Worm (Caenorhabditis elegans): Measurements from ENCODE around the gene nstp-10.

Gene nstp-10

ce11 chrV:9509597-9509996 is 40.0 kb downstream of the nstp-10 start:
- TF ChIP-seq ztf-4 (tag; optimal IDR thresholded peaks at IDR 0.05) (no peak), tbx-2 (tag; optimal IDR thresholded peaks at IDR 0.05) (no peak), nhr-11 (tag; optimal IDR thresholded peaks at IDR 0.05) (no peak), skn-1 (tag; optimal IDR thresholded peaks at IDR 0.05) (no peak), ceh-16 (tag; optimal IDR thresholded peaks at IDR 0.05) (no peak), nhr-77 (tag; optimal IDR thresholded peaks at IDR 0.05) (no peak), mml-1 (tag; optimal IDR thresholded peaks at IDR 0.05) (no peak), nhr-25 (tag; optimal IDR thresholded peaks at IDR 0.05) (no peak), unc-39 (tag; optimal IDR thresholded peaks at IDR 0.05) (no peak), nhr-23 (tag; optimal IDR thresholded peaks at IDR 0.05) (no peak), daf-12 (tag; optimal IDR thresholded peaks at IDR 0.05) (no peak)

ce11 chrV:9507742-9508141 is 41.9 kb downstream of the nstp-10 start, which contains the start of gene acs-14:
Gene acs-14 (plus strand): TSS chrV:9508132.
- peak; percentile 67 for TF ChIP-seq elt-2 (tag; optimal IDR thresholded peaks at IDR 0.05)
- no peak for TF ChIP-seq ZK546.5 (tag; optimal IDR thresholded peaks at IDR 0.05)
- TF ChIP-seq pha-4 (tag; optimal IDR thresholded peaks at IDR 0.05): peak; percentile 1
- TF ChIP-seq nhr-77 (tag; optimal IDR thresholded peaks at IDR 0.05): no peak

ce11 chrV:9506931-9507330 is 42.7 kb downstream of the nstp-10 start:
- TF ChIP-seq pqm-1 (tag; optimal IDR thresholded peaks at IDR 0.05) (peak; percentile 80), R02D3.7 (tag; optimal IDR thresholded peaks at IDR 0.05) (no peak), elt-2 (tag; optimal IDR thresholded peaks at IDR 0.05) (peak; percentile 82), sea-2 (GFP tag; optimal IDR thresholded peaks at IDR 0.05) (no peak)

DNA sequence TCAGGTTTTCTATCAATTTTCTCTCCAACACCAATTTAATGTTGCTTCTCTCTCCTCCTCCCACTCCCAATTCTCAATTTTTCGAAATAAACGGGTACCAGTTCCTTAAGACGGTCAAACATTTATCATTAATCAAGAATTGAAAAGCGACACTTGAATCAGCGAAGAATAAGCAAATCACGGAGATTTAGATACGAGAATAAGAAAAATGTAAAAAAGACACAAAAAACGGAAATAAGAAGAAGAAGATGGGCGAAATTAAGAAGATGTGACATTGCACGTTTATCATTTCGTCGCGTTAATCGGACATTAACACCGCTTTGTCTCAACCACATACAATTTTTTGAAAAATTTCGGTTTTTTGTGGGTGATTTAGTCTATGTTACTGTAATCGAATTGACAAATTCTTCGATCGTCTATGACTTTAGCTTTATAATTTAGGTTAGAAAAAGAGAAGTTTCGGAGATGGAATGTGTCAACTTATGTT is 45.1 kb downstream of the nstp-10 start, which contains the start of gene haao-1:
Gene haao-1, plus strand, starts transcription at position 437 of the 487 bp plus-strand sequence.
- no peak for TF ChIP-seq ceh-28 (tag; optimal IDR thresholded peaks at IDR 0.05)
- TF ChIP-seq nhr-23 (tag; optimal IDR thresholded peaks at IDR 0.05): peak; percentile 41
- no peak for TF ChIP-seq egl-27 (tag; optimal IDR thresholded peaks at IDR 0.05)
- TF ChIP-seq fos-1 (tag; optimal IDR thresholded peaks at IDR 0.05): no peak
- TF ChIP-seq nhr-25 (tag; optimal IDR thresholded peaks at IDR 0.05): peak; percentile 49
- TF ChIP-seq lin-15B (tag; optimal IDR thresholded peaks at IDR 0.05): no peak
- TF ChIP-seq nfya-1 (tag; optimal IDR thresholded peaks at IDR 0.05; ENCODE audit: insufficient read depth): no peak
- TF ChIP-seq egl-5 (tag; optimal IDR thresholded peaks at IDR 0.05): no peak
- TF ChIP-seq pqm-1 (tag; optimal IDR thresholded peaks at IDR 0.05): no peak
- TF ChIP-seq nhr-76 (tag; optimal IDR thresholded peaks at IDR 0.05): no peak
- no peak for TF ChIP-seq hmg-11 (tag; optimal IDR thresholded peaks at IDR 0.05)
- no peak for TF ChIP-seq jun-1 (tag; optimal IDR thresholded peaks at IDR 0.05)
- TF ChIP-seq nhr-237 (tag; optimal IDR thresholded peaks at IDR 0.05): no peak
- no peak for TF ChIP-seq ztf-4 (tag; optimal IDR thresholded peaks at IDR 0.05)

DNA sequence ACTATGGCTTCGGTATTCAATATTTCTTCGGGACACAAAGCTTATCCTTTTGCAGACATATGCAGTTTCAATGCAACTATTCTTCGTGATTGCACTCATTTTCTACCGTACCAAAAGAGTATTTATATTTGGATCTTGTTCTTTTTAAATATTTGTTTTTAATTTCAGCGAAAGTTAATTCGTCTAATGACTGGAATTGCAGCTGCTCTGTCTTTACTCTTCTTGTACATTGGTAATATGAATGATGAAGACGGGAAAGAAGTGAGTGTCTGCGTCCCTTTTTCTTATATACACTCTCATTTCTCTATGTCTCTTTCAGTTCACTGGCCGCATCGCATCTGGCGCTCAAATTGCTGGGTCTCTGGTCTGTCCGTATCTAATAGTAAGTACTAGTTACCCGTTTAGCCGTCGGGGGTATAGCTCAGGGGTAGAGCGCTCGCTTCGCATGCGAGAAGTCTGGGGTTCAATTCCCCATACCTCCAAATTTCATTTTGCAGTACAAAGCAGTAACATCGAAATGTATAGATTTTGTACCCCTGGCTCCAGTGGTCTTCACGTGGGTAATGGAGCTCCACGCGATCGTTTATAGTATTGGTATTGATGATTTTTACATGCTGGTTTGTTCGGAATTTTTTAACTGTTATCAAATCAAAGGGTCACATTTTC is 46.4 kb downstream of the nstp-10 start:
- TF ChIP-seq lin-15B (tag; optimal IDR thresholded peaks at IDR 0.05) (peak; percentile 38), ceh-16 (tag; optimal IDR thresholded peaks at IDR 0.05) (no peak), fkh-10 (GFP tag; optimal IDR thresholded peaks at IDR 0.05) (no peak), ZK546.5 (tag; optimal IDR thresholded peaks at IDR 0.05) (no peak), elt-1 (tag; optimal IDR thresholded peaks at IDR 0.05) (peak; percentile 33), snpc-4 (tag; optimal IDR thresholded peaks at IDR 0.05) (peak; percentile 95), nhr-76 (tag; optimal IDR thresholded peaks at IDR 0.05) (no peak), skn-1 (tag; optimal IDR thresholded peaks at IDR 0.05) (no peak), mdl-1 (tag; optimal IDR thresholded peaks at IDR 0.05) (no peak), ceh-82 (tag; optimal IDR thresholded peaks at IDR 0.05) (peak; percentile 8), nhr-43 (tag; optimal IDR thresholded peaks at IDR 0.05; ENCODE audit: poor library complexity, severe bottlenecking) (peak; percentile 77), R02D3.7 (tag; optimal IDR thresholded peaks at IDR 0.05) (no peak), mml-1 (tag; optimal IDR thresholded peaks at IDR 0.05) (no peak), aly-2 (tag; optimal IDR thresholded peaks at IDR 0.05) (no peak), ceh-9 (tag; optimal IDR thresholded peaks at IDR 0.05) (no peak), lin-39 (tag; optimal IDR thresholded peaks at IDR 0.05) (peak; percentile 82), daf-12 (tag; optimal IDR thresholded peaks at IDR 0.05) (no peak), ztf-4 (tag; optimal IDR thresholded peaks at IDR 0.05) (no peak), egl-27 (tag; optimal IDR thresholded peaks at IDR 0.05) (no peak), tbx-2 (tag; optimal IDR thresholded peaks at IDR 0.05) (peak; percentile 48), ama-1 (optimal IDR thresholded peaks at IDR 0.05) (peak; percentile 51), zag-1 (tag; optimal IDR thresholded peaks at IDR 0.05) (no peak), lsy-12 (tag; optimal IDR thresholded peaks at IDR 0.05) (peak; percentile 42), nhr-28 (tag; optimal IDR thresholded peaks at IDR 0.05) (no peak), nhr-12 (tag; optimal IDR thresholded peaks at IDR 0.05) (no peak), fkh-2 (tag; optimal IDR thresholded peaks at IDR 0.05) (no peak), jun-1 (tag; optimal IDR thresholded peaks at IDR 0.05) (peak; percentile 17), egl-5 (tag; optimal IDR thresholded peaks at IDR 0.05) (peak; percentile 26), nhr-77 (tag; optimal IDR thresholded peaks at IDR 0.05) (no peak), pha-4 (tag; optimal IDR thresholded peaks at IDR 0.05) (no peak), ceh-28 (tag; optimal IDR thresholded peaks at IDR 0.05) (no peak), fos-1 (tag; optimal IDR thresholded peaks at IDR 0.05) (no peak), unc-39 (tag; optimal IDR thresholded peaks at IDR 0.05) (no peak)
